Worm (Caenorhabditis elegans): ENCODE data around the gene F48F5.8.

DNA sequence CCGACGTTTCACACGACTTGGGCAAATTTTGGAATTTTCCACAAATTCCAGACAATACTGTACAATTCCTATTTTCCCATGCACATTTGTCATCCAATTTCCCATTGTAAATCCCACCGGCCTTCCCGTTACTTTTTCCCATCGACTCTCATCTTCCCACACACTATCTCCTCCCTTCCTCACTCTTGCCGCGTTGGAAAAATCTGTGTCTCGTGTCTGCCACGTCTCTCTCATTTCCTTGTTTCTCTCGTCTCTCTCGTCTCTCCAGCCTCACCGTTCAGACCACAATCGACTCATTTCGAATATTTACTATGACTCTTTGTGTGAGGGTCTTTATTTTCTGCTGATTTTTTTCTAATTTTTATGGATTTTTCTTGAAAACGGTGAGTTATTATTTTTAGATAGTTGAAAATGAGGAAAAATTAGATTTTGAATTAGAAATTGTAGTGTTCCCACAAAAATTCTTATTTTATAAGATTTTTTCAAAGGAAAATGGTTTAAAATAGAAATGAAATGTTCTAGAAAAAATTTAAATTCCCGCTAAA, 42.0 kb upstream of the F48F5.8 start, which contains the start of gene K02E2.11:
- TF ChIP-seq hmg-4 (GFP tag; optimal IDR thresholded peaks at IDR 0.05): peak; percentile 3
- TF ChIP-seq pes-1 (GFP tag; IDR thresholded peaks at IDR 0.05): no peak
- no peak for TF ChIP-seq flt-1 (GFP tag; IDR thresholded peaks at IDR 0.05)
- no peak for TF ChIP-seq tra-4 (tag; optimal IDR thresholded peaks at IDR 0.05)
- TF ChIP-seq ama-1 (optimal IDR thresholded peaks at IDR 0.05): no peak
- TF ChIP-seq scrt-1 (GFP tag; IDR thresholded peaks at IDR 0.05): no peak
- no peak for TF ChIP-seq hnd-1 (tag; optimal IDR thresholded peaks at IDR 0.05)
- no peak for TF ChIP-seq hmbx-1 (tag; optimal IDR thresholded peaks at IDR 0.05)
- TF ChIP-seq F13C5.2 (tag; optimal IDR thresholded peaks at IDR 0.05): peak; percentile 69
- TF ChIP-seq B0310.2 (tag; optimal IDR thresholded peaks at IDR 0.05): no peak
- TF ChIP-seq tbx-11 (GFP tag; IDR thresholded peaks at IDR 0.05): no peak
- TF ChIP-seq ceh-13 (GFP tag; optimal IDR thresholded peaks at IDR 0.05): no peak
- TF ChIP-seq ets-7 (tag; optimal IDR thresholded peaks at IDR 0.05): no peak

Measured in whole organism, early embryonic.